Worm (Caenorhabditis elegans) whole organism, mixed stage, embryonic: ENCODE results near the gene idpc-5.

Experiments
- M03D4.4 ChIP-seq: sonication (generic microtip); optimal IDR thresholded peaks from 2 replicates; lab custom pipeline; 2017; ENCODE audit warnings: mild to moderate bottlenecking, missing genetic modification characterization, missing compliant biosample characterization
- ceh-39 ChIP-seq: fragments of 150-350 bp; optimal IDR thresholded peaks from 2 replicates; lab custom pipeline; 2014; ENCODE audit warnings: missing biosample characterization, missing genetic modification characterization
- ceh-43 ChIP-seq: fragments of 200-800 bp; sonication (Bioruptor generic); optimal IDR thresholded peaks from 2 replicates; lab custom pipeline; 2018; ENCODE audit warnings: mild to moderate bottlenecking, missing genetic modification characterization, moderate library complexity, missing compliant biosample characterization
- ces-1 ChIP-seq: fragments of 150-350 bp; optimal IDR thresholded peaks from 2 replicates; lab custom pipeline; 2014; ENCODE audit warnings: missing biosample characterization, missing genetic modification reagents, missing genetic modification characterization
- drap-1 ChIP-seq: fragments of 200-800 bp; sonication (Bioruptor generic); optimal IDR thresholded peaks from 3 replicates; lab custom pipeline; 2018; ENCODE audit warnings: mild to moderate bottlenecking, missing genetic modification characterization, missing compliant biosample characterization
- lsy-2 ChIP-seq: fragments of 150-350 bp; optimal IDR thresholded peaks from 2 replicates; lab custom pipeline; 2014; ENCODE audit warnings: missing biosample characterization, missing genetic modification characterization
- mab-5 ChIP-seq: fragments of 150-350 bp; optimal IDR thresholded peaks from 2 replicates; lab custom pipeline; 2014; ENCODE audit warnings: missing biosample characterization, missing genetic modification characterization
- mls-2 ChIP-seq: sonication (generic microtip); optimal IDR thresholded peaks from 2 replicates; lab custom pipeline; 2016; ENCODE audit warnings: mild to moderate bottlenecking, missing genetic modification characterization, moderate library complexity, missing compliant biosample characterization
- nhr-2 ChIP-seq: fragments of 150-350 bp; optimal IDR thresholded peaks from 2 replicates; lab custom pipeline; 2014; ENCODE audit warnings: missing biosample characterization, missing genetic modification characterization
- nhr-237 ChIP-seq: fragments of 150-350 bp; optimal IDR thresholded peaks from 2 replicates; lab custom pipeline; 2014; ENCODE audit warnings: missing biosample characterization, missing genetic modification characterization
- nhr-28 ChIP-seq: fragments of 150-350 bp; optimal IDR thresholded peaks from 2 replicates; lab custom pipeline; 2014; ENCODE audit warnings: missing biosample characterization, missing genetic modification characterization
- pha-4 ChIP-seq: fragments of 150-350 bp; optimal IDR thresholded peaks from 2 replicates; lab custom pipeline; 2018; ENCODE audit warnings: missing biosample characterization, missing genetic modification reagents, missing genetic modification characterization
- snpc-4 ChIP-seq: fragments of 150-350 bp; optimal IDR thresholded peaks from 2 replicates; lab custom pipeline; 2014; ENCODE audit warnings: missing biosample characterization, missing genetic modification characterization
- sptf-1 ChIP-seq: sonication (generic microtip); optimal IDR thresholded peaks from 2 replicates; lab custom pipeline; 2017; ENCODE audit warnings: mild to moderate bottlenecking, missing genetic modification characterization, moderate library complexity, missing compliant biosample characterization
- tbx-8 ChIP-seq: fragments of 200-800 bp; sonication (Bioruptor generic); optimal IDR thresholded peaks from 2 replicates; lab custom pipeline; 2018; ENCODE audit warnings: mild to moderate bottlenecking, missing genetic modification characterization, moderate library complexity, missing compliant biosample characterization
- unc-62 ChIP-seq: fragments of 150-350 bp; optimal IDR thresholded peaks from 2 replicates; lab custom pipeline; 2014; ENCODE audit warnings: missing biosample characterization, missing genetic modification reagents, missing genetic modification characterization
- zip-8 ChIP-seq: fragments of 150-350 bp; optimal IDR thresholded peaks from 2 replicates; lab custom pipeline; 2014; ENCODE audit warnings: missing biosample characterization, missing genetic modification characterization

Gene idpc-5

DNA sequence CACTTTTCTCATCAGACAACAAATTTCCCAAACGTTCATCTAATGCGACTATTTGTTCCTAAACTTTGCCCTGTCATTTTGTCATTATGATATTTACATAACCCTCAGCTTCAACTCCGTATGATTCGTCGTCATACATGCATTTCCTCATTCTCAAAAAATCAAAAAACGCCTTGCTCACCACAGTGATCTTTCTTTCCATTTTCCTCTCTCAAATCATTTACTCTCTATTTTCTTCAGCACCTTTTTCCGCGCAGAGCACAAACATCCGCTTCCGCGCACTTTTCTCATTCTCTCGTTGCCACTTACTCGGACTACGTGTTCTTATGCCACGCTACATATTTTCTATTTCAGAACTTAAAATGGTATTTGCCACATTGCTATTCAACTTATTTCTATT lies 45.7 kb downstream of the idpc-5 start, which contains the start of gene F25B3.2:
Gene F25B3.2, plus strand, starts transcription at position 301 of the 400 bp plus-strand sequence.
- TF ChIP-seq ceh-39 (tag; lab: Kevin White, UChicago) (no peak), nhr-237 (no peak), drap-1 (GFP tag; lab: Kevin White, UChicago) (no peak), pha-4 (tag; lab: Kevin White, UChicago) (no peak), ces-1 (no peak), mls-2 (tag; lab: Kevin White, UChicago) (no peak), nhr-28 (tag; lab: Kevin White, UChicago) (no peak), snpc-4 (tag; lab: Kevin White, UChicago) (no peak), mab-5 (no peak), sptf-1 (tag; lab: Kevin White, UChicago) (no peak), M03D4.4 (no peak), unc-62 (GFP tag; lab: Kevin White, UChicago) (no peak), tbx-8 (GFP tag; lab: Kevin White, UChicago) (no peak), zip-8 (tag; lab: Kevin White, UChicago) (no peak), nhr-2 (tag; lab: Kevin White, UChicago) (no peak), ceh-43 (no peak), lsy-2 (tag; lab: Kevin White, UChicago) (no peak)
